Worm (Caenorhabditis elegans): ENCODE measurements around the gene C49C3.4.

ce11 chrIV:17278861-17279591, 41.6 kb upstream of the C49C3.4 start, which contains the start of gene hsp-1:
- TF ChIP-seq hmbx-1 (tag; optimal IDR thresholded peaks at IDR 0.05), result no peak
- no peak for TF ChIP-seq sea-1 (GFP tag; conservative IDR thresholded peaks at IDR 0.05)
- TF ChIP-seq flt-1 (GFP tag; IDR thresholded peaks at IDR 0.05), result no peak
- TF ChIP-seq hnd-1 (tag; optimal IDR thresholded peaks at IDR 0.05), result no peak
